Worm (Caenorhabditis elegans): ENCODE data around the gene ins-12.
A peak's percentile ranks its signal among the peaks of the same experiment; 100 is the strongest.
"Not testable (repeated sequence)": the region's sequence is repeated elsewhere in the genome, so short reads cannot be mapped to it uniquely, and the experiment has no call there.

ins-12 gene

DNA sequence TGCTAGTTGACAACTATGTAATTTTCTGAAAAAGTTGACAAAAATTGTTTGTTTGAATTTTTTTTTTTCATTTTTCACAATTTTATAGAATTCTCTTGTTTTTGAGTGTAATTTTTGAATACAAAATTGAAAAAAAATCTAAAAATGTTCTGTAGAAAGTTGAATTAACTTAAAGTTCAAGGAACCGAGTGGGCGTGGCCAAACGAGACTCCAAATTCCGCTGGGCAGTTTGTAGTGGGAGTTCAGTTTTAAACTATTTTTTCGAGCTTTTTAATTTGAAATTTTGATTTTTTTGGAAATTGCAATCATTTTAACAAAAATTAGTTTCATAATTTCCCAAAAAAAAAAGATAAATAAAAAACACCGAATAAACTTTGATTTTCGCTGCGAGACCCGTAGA, 17.3 kb upstream of the ins-12 start:
- no peak for TF ChIP-seq unc-62 (GFP tag; optimal IDR thresholded peaks at IDR 0.05)

DNA sequence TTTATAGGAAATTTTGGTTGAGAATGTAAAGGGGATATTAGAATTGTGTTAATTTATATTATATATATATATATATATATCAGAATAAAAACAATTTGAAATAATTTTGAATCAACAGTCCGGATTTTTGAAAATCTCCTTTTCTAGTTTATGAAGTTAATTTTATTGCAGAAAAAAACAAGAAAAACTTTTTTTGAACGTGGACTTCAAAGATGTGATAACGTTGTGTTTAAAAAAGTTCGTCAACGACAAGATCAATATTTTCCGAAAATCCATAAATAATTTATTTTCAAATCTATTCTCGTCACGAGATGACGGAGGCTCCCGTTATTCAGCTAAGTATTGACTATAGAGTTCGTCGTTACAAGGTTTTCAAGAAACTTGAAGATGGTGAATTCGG, 16.9 kb upstream of the ins-12 start, which contains the start of gene C17C3.11:
C17C3.11 (plus strand) TSS at position 301 of the 400 bp plus-strand sequence.
- no peak for TF ChIP-seq unc-62 (GFP tag; optimal IDR thresholded peaks at IDR 0.05)

DNA sequence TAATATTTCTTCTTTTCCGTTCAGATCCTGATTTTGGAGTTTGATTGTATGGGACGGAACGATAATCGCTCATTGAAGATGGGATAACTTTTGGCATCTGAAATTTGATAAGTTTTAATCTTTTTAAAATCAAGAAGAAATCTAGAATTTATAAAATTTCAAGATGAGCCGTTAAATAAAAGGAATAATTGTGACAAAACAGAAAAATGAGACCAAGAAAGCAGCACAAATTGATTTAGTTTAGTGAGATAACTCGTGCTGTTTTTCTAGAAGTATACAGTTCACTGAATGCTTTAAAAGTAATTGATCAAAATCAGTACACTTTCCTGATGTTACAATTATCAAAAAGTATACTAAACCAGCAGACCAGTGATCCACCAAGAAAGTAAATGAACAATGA, 14.3 kb upstream of the ins-12 start, which contains the start of gene hlh-27:
hlh-27 (minus strand) TSS at position 101 of the 400 bp plus-strand sequence.
- not testable (repeated sequence) for TF ChIP-seq unc-62 (GFP tag; optimal IDR thresholded peaks at IDR 0.05)

DNA sequence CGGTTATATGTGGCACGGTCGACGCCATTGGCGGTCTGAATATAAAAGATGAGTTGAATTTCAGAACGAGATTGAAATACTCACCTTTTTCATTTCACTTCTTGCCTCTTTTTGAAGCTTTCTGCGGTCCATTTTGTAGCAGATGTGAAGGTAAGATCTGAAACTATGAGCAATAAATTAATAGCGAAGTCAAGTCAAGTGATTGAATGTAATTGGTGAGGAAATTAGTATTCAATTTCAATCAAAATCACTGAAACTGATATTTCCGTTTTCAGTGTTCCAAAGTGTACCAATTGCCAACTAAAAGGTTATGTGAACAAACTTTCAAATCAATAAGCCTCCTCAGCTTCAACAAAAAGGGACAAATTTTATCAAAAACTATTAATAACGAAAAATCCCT, 12.7 kb upstream of the ins-12 start, which contains the start of gene C17C3.24:
C17C3.24 (minus strand) TSS at position 101 of the 400 bp plus-strand sequence.
- no peak for TF ChIP-seq unc-62 (GFP tag; optimal IDR thresholded peaks at IDR 0.05)

DNA sequence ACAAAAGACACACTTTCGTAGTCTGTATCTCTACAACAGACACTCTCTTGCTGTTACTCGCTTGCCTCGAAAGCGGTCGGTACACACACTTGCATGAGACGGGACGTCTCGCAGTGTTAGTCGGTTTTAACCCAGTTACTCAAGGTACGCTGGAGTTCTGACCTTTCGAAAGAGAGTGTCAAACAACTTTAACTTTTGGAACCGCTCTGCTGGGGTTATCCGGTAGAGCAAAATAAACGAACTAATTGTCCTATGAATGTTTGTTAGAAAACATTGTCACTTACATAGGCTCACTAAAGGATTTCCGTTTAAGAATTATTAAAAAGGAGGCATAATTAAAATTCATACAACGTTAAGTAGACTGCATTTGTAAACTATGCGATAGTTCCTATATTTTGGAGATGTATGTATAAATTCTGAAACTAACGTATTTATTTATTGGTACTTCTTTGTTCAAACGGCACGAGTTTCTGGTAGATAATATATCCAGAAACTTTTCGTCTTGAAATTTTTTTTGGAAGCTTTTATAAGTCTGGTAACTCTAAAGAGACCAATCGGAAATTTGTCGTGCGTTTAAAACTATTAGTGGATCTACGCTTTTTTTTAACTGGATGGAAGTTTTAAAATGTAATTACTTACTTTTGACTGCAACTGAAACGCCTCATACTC, 10.8 kb upstream of the ins-12 start:
- peak; percentile 12 for TF ChIP-seq unc-62 (GFP tag; optimal IDR thresholded peaks at IDR 0.05)

DNA sequence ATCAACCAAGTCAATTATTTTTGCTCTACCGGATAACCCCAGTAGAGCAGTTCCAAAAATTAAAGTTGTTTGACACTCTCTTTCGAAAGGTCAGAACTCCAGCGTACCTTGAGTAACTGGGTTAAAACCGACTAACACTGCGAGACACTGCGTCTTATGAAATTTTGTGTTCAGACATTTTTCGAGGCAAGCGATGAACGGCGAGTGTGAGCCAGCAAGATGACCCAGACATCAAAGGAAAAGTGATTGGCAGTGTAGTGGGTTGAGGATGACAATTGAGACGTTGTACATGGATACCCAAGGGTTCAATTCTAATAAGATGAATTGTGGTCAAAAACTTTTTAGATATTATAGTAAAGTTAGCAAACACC, 10.3 kb upstream of the ins-12 start:
- no peak for TF ChIP-seq unc-62 (GFP tag; optimal IDR thresholded peaks at IDR 0.05)

DNA sequence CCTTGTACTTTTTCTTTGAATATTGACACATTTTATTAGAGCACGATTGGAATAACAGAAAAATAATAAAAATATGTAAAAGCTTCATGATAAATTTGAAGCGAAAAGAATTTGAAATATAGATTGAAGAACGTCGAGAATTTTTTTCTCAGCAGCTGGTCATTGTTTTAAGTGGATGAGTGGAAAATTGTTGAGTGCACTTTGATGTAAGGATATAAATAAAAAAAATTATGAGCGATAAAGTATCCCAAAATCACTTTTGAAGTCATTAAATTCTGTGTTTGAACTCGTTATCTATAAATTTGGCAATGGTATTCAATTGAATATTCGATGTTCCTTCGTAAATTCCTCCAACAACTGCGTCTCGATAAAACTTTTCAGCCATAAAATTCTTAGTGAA, 9.7 kb upstream of the ins-12 start, which contains the start of gene ins-13:
ins-13 (minus strand) TSS at position 101 of the 400 bp plus-strand sequence.
- TF ChIP-seq unc-62 (GFP tag; optimal IDR thresholded peaks at IDR 0.05) = no peak

DNA sequence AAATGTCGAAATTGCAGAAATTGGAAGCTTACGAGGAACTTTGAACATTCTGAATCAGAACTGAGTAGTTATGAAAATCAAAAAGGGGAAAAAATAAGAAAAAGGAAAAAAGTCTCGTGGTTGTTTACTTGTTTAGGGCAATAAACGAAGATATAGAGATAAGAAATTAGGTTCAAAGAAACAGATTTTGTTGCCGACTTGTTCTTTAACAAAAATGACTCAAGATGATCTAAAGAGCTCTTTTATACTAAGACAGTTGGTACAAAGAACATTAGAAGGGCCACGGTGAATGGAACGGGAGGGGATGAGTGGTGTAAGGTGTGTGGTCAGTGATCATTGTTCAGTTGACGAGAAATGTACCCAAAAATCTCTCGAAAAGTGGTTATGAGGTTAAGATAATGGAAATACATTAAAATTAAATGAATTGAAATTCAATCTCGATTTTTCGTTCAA, 6.9 kb upstream of the ins-12 start, which contains the start of gene acdh-2:
acdh-2 (minus strand) TSS at position 51 of the 453 bp plus-strand sequence.
- no peak for TF ChIP-seq unc-62 (GFP tag; optimal IDR thresholded peaks at IDR 0.05)

DNA sequence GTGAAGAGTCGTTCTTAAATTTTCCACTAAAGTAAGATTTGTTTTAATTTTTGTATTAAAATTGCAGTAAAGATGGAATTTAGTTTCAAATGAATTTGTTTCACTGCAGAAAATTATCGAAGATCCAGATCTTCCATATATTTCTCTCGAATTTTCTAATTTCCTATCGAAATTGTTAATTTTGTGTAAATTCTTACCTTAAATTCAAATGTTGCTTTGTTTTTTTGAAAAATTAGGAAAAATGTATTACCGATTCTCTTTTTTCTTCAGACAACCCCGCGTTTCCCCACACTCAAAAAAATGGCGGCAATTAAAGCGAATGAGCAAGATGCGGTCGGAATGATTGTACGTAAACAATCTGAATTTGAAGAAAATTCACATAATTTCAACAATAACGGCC, 4.7 kb upstream of the ins-12 start, which contains the start of gene C17C3.6:
C17C3.6 (plus strand) TSS at position 301 of the 400 bp plus-strand sequence.
- no peak for TF ChIP-seq unc-62 (GFP tag; optimal IDR thresholded peaks at IDR 0.05)

DNA sequence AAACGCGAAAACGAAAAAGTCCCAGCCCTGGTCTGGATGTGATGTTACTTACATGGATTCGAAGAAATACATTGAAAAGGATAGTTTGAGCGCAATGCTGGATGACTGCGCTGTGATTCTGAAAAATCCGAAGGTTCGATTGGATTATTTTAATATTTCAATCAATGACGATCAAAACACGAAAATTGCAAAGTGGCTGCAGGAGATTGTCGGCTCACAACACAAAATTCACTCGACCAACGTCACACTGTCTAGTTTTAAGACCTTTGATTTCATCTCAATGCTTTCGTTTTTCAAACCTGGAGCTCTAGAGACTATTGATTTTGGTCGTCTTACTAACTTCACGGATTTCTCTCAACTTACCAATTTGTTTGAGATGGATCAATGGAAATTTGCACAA, 2.9 kb upstream of the ins-12 start, which contains the start of gene C17C3.5:
C17C3.5 (plus strand) TSS at position 301 of the 400 bp plus-strand sequence.
- TF ChIP-seq unc-62 (GFP tag; optimal IDR thresholded peaks at IDR 0.05) = no peak

DNA sequence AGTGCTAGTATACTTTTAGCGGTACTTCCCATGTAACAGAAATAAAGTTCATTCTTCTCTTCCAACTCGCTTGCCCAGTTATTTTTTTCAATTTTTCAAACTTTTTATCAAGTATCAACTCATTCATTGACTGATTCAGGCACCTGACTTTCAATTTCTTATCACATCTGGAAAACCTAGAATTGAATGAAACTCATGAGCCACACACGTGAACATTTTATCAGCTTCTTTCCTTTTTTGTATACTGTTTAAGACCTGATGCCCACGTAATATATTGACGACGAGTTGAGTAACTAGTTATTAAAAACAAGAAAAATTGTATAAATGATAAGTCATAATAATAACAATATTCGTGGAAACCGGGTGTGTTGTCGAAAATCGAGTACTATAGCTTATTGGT, 886 bp upstream of the ins-12 start:
- TF ChIP-seq unc-62 (GFP tag; optimal IDR thresholded peaks at IDR 0.05) = no peak

DNA sequence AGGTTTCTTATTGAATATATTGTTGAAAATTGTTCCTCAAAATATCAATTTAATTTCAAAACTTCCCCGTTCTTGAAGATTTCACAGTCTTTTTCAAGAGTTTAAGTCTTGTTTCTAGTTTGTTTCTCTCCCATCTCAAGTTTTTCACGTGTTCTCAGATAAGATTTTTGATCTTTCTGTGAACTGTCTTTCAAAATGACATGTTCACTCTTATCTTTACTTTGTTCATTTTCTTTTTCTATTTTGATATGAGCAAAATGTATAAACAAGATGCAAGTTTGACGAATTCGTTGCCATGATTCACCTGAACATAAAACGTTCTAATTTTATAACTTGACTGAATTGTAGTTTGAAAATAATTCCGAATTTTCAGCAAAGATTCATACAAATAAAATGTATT, 371 bp downstream of the ins-12 start:
- no peak for TF ChIP-seq unc-62 (GFP tag; optimal IDR thresholded peaks at IDR 0.05)

DNA sequence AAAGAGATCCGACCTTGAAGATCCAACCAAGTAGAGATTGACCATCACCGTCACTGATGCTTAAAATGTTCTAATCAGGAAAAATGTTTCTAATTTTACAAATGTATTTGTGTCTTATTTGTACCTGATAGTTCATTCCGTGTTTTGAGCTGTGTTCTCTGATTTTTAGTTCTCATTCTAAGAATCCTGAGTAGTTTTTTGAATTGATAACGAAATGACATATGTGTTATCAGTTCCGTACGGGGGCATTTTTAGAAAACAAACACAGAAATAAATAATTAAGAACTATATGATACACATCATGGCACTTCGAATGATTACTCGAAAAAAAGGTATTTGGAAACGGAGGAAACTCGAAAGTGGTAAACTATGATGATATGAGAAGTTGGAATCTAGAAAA, 1.1 kb downstream of the ins-12 start:
- TF ChIP-seq unc-62 (GFP tag; optimal IDR thresholded peaks at IDR 0.05) = no peak

DNA sequence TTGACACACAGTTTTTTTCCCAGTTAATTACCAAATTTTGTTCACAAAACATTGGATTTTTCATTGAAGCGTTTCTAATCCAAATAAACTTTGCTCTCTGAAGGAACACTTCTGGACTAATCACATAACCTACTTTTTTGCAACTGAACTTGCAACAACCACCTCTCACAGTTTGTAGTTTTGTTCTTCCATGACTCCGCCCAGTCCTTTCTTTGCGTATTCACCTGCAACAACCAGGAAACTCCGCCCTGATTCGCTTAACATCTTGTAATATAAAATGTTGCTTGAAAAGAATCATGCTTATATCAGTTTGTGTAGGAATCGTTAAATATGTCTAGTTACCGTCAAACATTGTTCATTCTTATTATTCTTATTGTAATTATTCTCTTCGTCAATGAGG, 2.0 kb downstream of the ins-12 start, which contains the start of gene ins-11:
ins-11 (plus strand) TSS at position 301 of the 400 bp plus-strand sequence.
- no peak for TF ChIP-seq unc-62 (GFP tag; optimal IDR thresholded peaks at IDR 0.05)

DNA sequence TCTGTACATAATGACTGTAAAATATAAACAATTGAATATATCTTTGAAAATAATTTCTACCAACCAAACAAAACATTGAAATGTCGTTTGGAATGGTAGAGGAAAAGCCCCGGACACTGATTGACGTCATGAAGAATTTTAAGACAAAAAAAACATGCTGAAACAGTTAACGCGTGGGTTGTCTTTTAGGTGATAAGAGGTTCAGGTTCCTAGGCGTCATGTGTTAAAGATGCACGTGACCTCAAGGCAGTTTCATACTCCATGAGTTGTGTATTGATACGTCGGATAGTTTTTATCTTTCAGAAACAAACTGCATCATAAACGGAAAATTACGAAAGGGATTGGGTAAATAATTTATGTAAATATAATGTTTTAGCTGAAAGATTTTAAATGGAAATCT, 2.7 kb downstream of the ins-12 start:
- no peak for TF ChIP-seq unc-62 (GFP tag; optimal IDR thresholded peaks at IDR 0.05)

DNA sequence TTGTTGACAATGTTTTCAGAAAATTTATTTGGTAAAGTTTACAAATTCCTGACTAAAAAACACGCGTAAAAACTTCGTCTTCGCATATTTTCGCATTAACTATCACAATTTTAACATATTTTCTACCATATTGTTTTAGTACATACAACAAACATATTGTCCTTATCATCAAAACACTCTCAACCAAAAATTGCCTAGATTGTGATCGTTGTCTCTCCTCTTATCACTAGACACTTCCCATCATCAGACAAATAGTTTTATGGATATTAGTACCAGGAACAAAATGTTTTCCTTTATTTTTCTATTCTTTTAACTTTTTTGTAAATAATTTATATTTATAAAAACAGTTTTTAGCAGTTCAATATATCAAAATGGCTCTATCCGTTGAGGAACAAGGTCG, 7.0 kb downstream of the ins-12 start, which contains the start of gene C17C3.3:
C17C3.3 (plus strand) TSS at position 346 of the 400 bp plus-strand sequence.
- TF ChIP-seq unc-62 (GFP tag; optimal IDR thresholded peaks at IDR 0.05) = no peak

DNA sequence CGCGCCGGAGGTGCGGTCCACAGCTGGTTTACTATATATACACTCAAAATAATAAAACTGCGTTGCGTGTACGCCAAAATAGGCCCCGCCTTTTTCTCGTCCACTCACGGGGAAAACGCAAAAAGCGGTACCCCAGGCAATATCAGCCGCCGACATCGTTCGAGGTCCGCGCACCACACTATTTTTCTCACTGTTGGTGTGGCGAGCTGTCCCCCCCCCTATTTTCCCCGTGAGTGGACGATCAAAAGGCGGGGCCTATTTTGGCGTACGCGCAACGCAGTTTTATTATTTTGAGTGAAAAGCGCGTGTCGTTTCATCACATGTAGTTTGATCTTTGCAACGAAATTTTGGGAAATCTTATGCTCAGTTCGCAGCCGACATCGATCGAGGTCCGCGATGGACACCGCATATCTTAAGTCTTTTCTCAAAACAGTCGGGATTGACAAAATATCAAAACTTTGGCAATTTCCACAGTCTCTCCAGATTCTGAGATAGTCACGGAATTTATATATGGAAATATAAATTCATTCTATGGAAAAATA, 10.7 kb downstream of the ins-12 start:
- no peak for TF ChIP-seq unc-62 (GFP tag; optimal IDR thresholded peaks at IDR 0.05)

Measured in whole organism, dauer.